Worm (Caenorhabditis elegans): Measurements from ENCODE around the gene gldi-5.

The gldi-5 gene

ce11 chrIII:3694572-3694971 is 31.7 kb downstream of the gldi-5 start, which contains the start of gene npr-15:
npr-15 (minus strand) TSS chrIII:3694672.
- TF ChIP-seq nhr-232 (tag; optimal IDR thresholded peaks at IDR 0.05) (no peak), nhr-11 (tag; optimal IDR thresholded peaks at IDR 0.05) (no peak), Y22D7AL.16 (tag; optimal IDR thresholded peaks at IDR 0.05) (no peak), lim-6 (tag; optimal IDR thresholded peaks at IDR 0.05) (no peak)

DNA sequence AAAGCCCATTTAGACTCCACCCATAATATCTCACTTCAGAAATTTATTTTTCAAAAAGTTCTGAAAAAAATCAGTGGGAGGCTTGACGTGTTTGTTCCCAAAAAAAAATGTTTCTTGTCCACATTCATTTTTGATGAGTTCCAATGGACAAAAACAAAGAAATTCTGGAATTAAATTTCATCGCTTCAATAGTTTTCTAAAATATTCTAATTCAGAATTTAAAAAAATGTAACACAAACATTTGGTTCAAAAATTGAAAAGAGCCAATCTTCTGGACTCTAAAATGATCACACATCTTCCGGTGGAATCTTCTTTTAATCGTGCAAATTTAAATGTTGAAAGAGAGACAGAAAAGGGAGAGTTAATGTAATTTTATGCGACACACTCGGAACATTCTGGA is 33.8 kb downstream of the gldi-5 start:
- TF ChIP-seq ceh-2 (tag; optimal IDR thresholded peaks at IDR 0.05) (no peak), tbx-7 (tag; optimal IDR thresholded peaks at IDR 0.05) (no peak), unc-42 (tag; optimal IDR thresholded peaks at IDR 0.05) (peak; percentile 6)

ce11 chrIII:3682869-3683403 is 43.4 kb downstream of the gldi-5 start:
- TF ChIP-seq nfya-1 (tag; optimal IDR thresholded peaks at IDR 0.05) (peak; percentile 89), tbx-7 (tag; optimal IDR thresholded peaks at IDR 0.05) (no peak)

DNA sequence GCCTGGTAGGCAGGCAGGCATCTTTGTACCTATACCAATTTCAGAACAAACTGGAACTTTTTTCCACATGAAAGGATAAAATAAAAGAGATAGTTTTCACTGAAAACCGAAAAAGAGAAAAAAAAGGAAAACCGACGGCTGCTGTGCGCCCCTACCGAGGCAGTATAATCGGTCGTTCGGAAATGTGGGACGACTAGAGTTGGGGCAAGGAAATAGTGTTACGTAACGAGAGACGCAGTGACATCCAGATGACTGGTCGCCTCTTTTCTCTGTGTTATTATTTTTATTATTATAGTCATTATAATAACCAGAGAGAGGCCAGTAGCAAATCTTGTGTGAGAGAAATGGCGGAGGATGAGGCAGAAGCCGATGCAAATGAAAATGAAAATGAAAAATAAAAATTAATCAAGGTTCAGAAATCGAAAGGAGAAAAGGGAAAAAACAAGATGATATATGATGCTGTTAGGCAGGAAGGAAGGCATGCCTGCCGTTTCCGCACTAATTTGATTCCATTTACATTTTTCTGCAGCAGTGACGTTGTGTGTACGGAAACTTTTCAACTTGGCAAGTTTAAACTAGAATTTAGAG is 44.9 kb downstream of the gldi-5 start:
- TF ChIP-seq ceh-31 (tag; optimal IDR thresholded peaks at IDR 0.05) = peak; percentile 10
- TF ChIP-seq mec-3 (tag; optimal IDR thresholded peaks at IDR 0.05; ENCODE audit: borderline replicate concordance) = no peak

ce11 chrIII:3679083-3679482 is 47.2 kb downstream of the gldi-5 start:
- TF ChIP-seq unc-42 (tag; optimal IDR thresholded peaks at IDR 0.05) = peak; percentile 49
- TF ChIP-seq sox-4 (tag; optimal IDR thresholded peaks at IDR 0.05) = no peak
- TF ChIP-seq unc-55 (GFP tag; optimal IDR thresholded peaks at IDR 0.05) = peak; percentile 0

DNA sequence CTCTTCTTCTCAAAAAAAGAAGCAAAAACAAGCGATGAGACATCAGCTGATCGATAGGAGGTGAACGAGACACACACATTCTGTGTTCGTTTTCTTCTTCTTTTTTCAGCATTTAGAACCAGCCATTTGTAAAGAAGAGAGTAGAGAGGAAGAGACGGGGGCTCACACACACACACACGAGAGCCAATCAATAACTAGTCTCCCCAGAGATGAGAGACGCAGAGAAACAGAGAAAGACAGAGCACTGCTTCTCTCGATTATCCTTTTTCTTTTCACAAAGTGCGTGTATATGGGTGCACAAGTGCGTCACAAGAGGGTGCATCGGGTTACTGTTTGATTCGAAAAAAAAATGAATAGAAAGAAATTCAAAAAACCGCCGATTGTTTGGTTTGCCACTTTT is 48.9 kb downstream of the gldi-5 start:
- TF ChIP-seq pag-3 (tag; optimal IDR thresholded peaks at IDR 0.05; ENCODE audit: borderline replicate concordance) = no peak
- TF ChIP-seq tbx-2 (tag; optimal IDR thresholded peaks at IDR 0.05) = peak; percentile 38
- TF ChIP-seq ttx-3 (tag; optimal IDR thresholded peaks at IDR 0.05) = no peak
- no peak for TF ChIP-seq madf-2 (tag; optimal IDR thresholded peaks at IDR 0.05)
- no peak for TF ChIP-seq ztf-16 (tag; optimal IDR thresholded peaks at IDR 0.05)
- no peak for TF ChIP-seq ceh-22 (tag; optimal IDR thresholded peaks at IDR 0.05)
- TF ChIP-seq dve-1 (tag; optimal IDR thresholded peaks at IDR 0.05) = no peak
- peak; percentile 63 for TF ChIP-seq ceh-31 (tag; optimal IDR thresholded peaks at IDR 0.05)
- TF ChIP-seq K09A11.1 (tag; optimal IDR thresholded peaks at IDR 0.05; ENCODE audit: insufficient read depth) = no peak
- TF ChIP-seq ceh-34 (tag; optimal IDR thresholded peaks at IDR 0.05) = peak; percentile 64
- no peak for TF ChIP-seq fkh-10 (GFP tag; optimal IDR thresholded peaks at IDR 0.05)
- TF ChIP-seq fkh-6 (tag; optimal IDR thresholded peaks at IDR 0.05) = no peak
- peak; percentile 85 for TF ChIP-seq ceh-48 (tag; optimal IDR thresholded peaks at IDR 0.05)
- no peak for TF ChIP-seq gmeb-2 (tag; optimal IDR thresholded peaks at IDR 0.05)
- TF ChIP-seq lin-11 (tag; optimal IDR thresholded peaks at IDR 0.05) = no peak
- TF ChIP-seq ceh-9 (tag; optimal IDR thresholded peaks at IDR 0.05) = no peak
- TF ChIP-seq pros-1 (tag; optimal IDR thresholded peaks at IDR 0.05) = no peak
- TF ChIP-seq ets-4 (tag; optimal IDR thresholded peaks at IDR 0.05) = no peak
- no peak for TF ChIP-seq ahr-1 (tag; optimal IDR thresholded peaks at IDR 0.05)
- TF ChIP-seq unc-55 (GFP tag; optimal IDR thresholded peaks at IDR 0.05) = peak; percentile 61
- peak; percentile 48 for TF ChIP-seq pax-1 (tag; optimal IDR thresholded peaks at IDR 0.05)
- no peak for TF ChIP-seq ceh-2 (tag; optimal IDR thresholded peaks at IDR 0.05)
- no peak for TF ChIP-seq K02D7.2 (tag; optimal IDR thresholded peaks at IDR 0.05)
- no peak for TF ChIP-seq nhr-232 (tag; optimal IDR thresholded peaks at IDR 0.05)
- TF ChIP-seq nfya-1 (tag; optimal IDR thresholded peaks at IDR 0.05) = peak; percentile 71
- TF ChIP-seq hlh-13 (GFP tag; optimal IDR thresholded peaks at IDR 0.05) = no peak
- no peak for TF ChIP-seq sox-2 (GFP tag; IDR thresholded peaks at IDR 0.05)
- TF ChIP-seq ref-2 (tag; optimal IDR thresholded peaks at IDR 0.05) = peak; percentile 28
- TF ChIP-seq sox-4 (tag; optimal IDR thresholded peaks at IDR 0.05) = no peak
- no peak for TF ChIP-seq hlh-8 (tag; optimal IDR thresholded peaks at IDR 0.05)
- no peak for TF ChIP-seq pha-4 (tag; optimal IDR thresholded peaks at IDR 0.05)
- no peak for TF ChIP-seq che-1 (tag; optimal IDR thresholded peaks at IDR 0.05)
- no peak for TF ChIP-seq hlh-6 (tag; optimal IDR thresholded peaks at IDR 0.05)
- TF ChIP-seq ceh-18 (tag; optimal IDR thresholded peaks at IDR 0.05) = peak; percentile 8
- no peak for TF ChIP-seq npax-4 (tag; optimal IDR thresholded peaks at IDR 0.05)
- TF ChIP-seq pha-2 (tag; optimal IDR thresholded peaks at IDR 0.05) = no peak
